Worm (Caenorhabditis elegans) whole organism, L2 larva: ENCODE results near the gene scc-1.

ENCODE experiments used
- C34F6.9 ChIP-seq: fragments of 150-350 bp; optimal IDR thresholded peaks from 2 replicates; lab custom pipeline; 2014; ENCODE audit warnings: missing biosample characterization, missing genetic modification characterization
- F13H6.1 ChIP-seq: sonication (generic microtip); optimal IDR thresholded peaks from 2 replicates; lab custom pipeline; 2016; ENCODE audit warnings: missing genetic modification characterization, missing compliant biosample characterization
- R02D3.7 ChIP-seq: fragments of 150-350 bp; optimal IDR thresholded peaks from 2 replicates; lab custom pipeline; 2014; ENCODE audit warnings: missing biosample characterization, missing genetic modification characterization
- Y55F3AM.14 ChIP-seq: fragments of 200-800 bp; sonication (Bioruptor generic); optimal IDR thresholded peaks from 2 replicates; lab custom pipeline; 2018; ENCODE audit warnings: mild to moderate bottlenecking, missing genetic modification characterization, missing compliant biosample characterization
- ZK546.5 ChIP-seq: sonication (generic microtip); optimal IDR thresholded peaks from 2 replicates; lab custom pipeline; 2017; ENCODE audit warnings: missing biosample characterization, missing genetic modification characterization
- alr-1 ChIP-seq: fragments of 150-350 bp; optimal IDR thresholded peaks from 2 replicates; lab custom pipeline; 2014; ENCODE audit warnings: missing biosample characterization, missing genetic modification characterization
- aly-2 ChIP-seq: fragments of 150-350 bp; optimal IDR thresholded peaks from 2 replicates; lab custom pipeline; 2014; ENCODE audit warnings: missing biosample characterization, missing genetic modification characterization
- blmp-1 ChIP-seq: sonication (generic microtip); optimal IDR thresholded peaks from 2 replicates; lab custom pipeline; 2017; ENCODE audit warnings: missing genetic modification characterization, mild to moderate bottlenecking, missing compliant biosample characterization, antibody characterized with exemption, moderate library complexity; ENCODE audit not compliant: insufficient read depth
- ceh-16 ChIP-seq: fragments of 150-350 bp; optimal IDR thresholded peaks from 2 replicates; lab custom pipeline; 2014; ENCODE audit warnings: missing biosample characterization, missing genetic modification characterization
- crh-2 ChIP-seq: sonication (generic microtip); optimal IDR thresholded peaks from 2 replicates; lab custom pipeline; 2017; ENCODE audit warnings: missing biosample characterization, missing genetic modification characterization
- dmd-4 ChIP-seq: sonication (generic microtip); optimal IDR thresholded peaks from 2 replicates; lab custom pipeline; 2017; ENCODE audit warnings: missing biosample characterization, missing genetic modification characterization
- egl-27 ChIP-seq: sonication (generic microtip); optimal IDR thresholded peaks from 3 replicates; lab custom pipeline; 2017; ENCODE audit warnings: missing biosample characterization, missing genetic modification reagents, missing genetic modification characterization
- elt-1 ChIP-seq: fragments of 150-350 bp; optimal IDR thresholded peaks from 2 replicates; lab custom pipeline; 2014; ENCODE audit warnings: missing biosample characterization, missing genetic modification characterization
- fos-1 ChIP-seq: fragments of 150-350 bp; optimal IDR thresholded peaks from 2 replicates; lab custom pipeline; 2014; ENCODE audit warnings: missing biosample characterization, missing genetic modification characterization
- gmeb-1 ChIP-seq: fragments of 150-350 bp; optimal IDR thresholded peaks from 2 replicates; lab custom pipeline; 2014; ENCODE audit warnings: missing biosample characterization, missing genetic modification characterization
- lin-11 ChIP-seq: fragments of 150-350 bp; sonication (generic microtip); optimal IDR thresholded peaks from 2 replicates; lab custom pipeline; 2014; ENCODE audit warnings: missing biosample characterization, missing genetic modification characterization, inconsistent platforms, mixed read lengths
- lin-13 ChIP-seq: fragments of 150-350 bp; optimal IDR thresholded peaks from 2 replicates; lab custom pipeline; 2014; ENCODE audit warnings: missing biosample characterization, missing genetic modification reagents, missing genetic modification characterization
- lin-39 ChIP-seq: fragments of 150-350 bp; optimal IDR thresholded peaks from 2 replicates; lab custom pipeline; 2014; ENCODE audit warnings: missing biosample characterization, missing genetic modification reagents, missing genetic modification characterization
- lsy-2 ChIP-seq, 2 experiments: fragments of 150-350 bp in 1 of 2; sonication (generic microtip) in 1 of 2; optimal IDR thresholded peaks; 2 replicates each; lab custom pipeline; 2014 to 2017; ENCODE audit warnings: missing biosample characterization in 2 of 2, missing genetic modification characterization in 2 of 2
- mab-5 ChIP-seq: fragments of 150-350 bp; optimal IDR thresholded peaks from 2 replicates; lab custom pipeline; 2014; ENCODE audit warnings: missing biosample characterization, missing genetic modification characterization
- nhr-10 ChIP-seq: sonication (generic microtip); optimal IDR thresholded peaks from 2 replicates; lab custom pipeline; 2017; ENCODE audit warnings: missing biosample characterization, missing genetic modification characterization
- nhr-11 ChIP-seq: fragments of 150-350 bp; optimal IDR thresholded peaks from 2 replicates; lab custom pipeline; 2014; ENCODE audit warnings: missing biosample characterization, missing genetic modification characterization
- nhr-12 ChIP-seq: fragments of 150-350 bp; optimal IDR thresholded peaks from 2 replicates; lab custom pipeline; 2014; ENCODE audit warnings: missing biosample characterization, missing genetic modification characterization
- nhr-129 ChIP-seq: fragments of 150-350 bp; optimal IDR thresholded peaks from 2 replicates; lab custom pipeline; 2014; ENCODE audit warnings: missing biosample characterization, missing genetic modification characterization
- nhr-21 ChIP-seq: fragments of 150-350 bp; optimal IDR thresholded peaks from 2 replicates; lab custom pipeline; 2014; ENCODE audit warnings: missing biosample characterization, missing genetic modification characterization
- nhr-23 ChIP-seq: fragments of 150-350 bp; optimal IDR thresholded peaks from 2 replicates; lab custom pipeline; 2014; ENCODE audit warnings: missing biosample characterization, missing genetic modification reagents, missing genetic modification characterization
- nhr-237 ChIP-seq: fragments of 150-350 bp; optimal IDR thresholded peaks from 2 replicates; lab custom pipeline; 2014; ENCODE audit warnings: missing biosample characterization, missing genetic modification characterization
- nhr-25 ChIP-seq: fragments of 150-350 bp; sonication (generic microtip); optimal IDR thresholded peaks from 3 replicates; lab custom pipeline; 2014; ENCODE audit warnings: missing biosample characterization, missing genetic modification characterization
- nhr-6 ChIP-seq: fragments of 150-350 bp; optimal IDR thresholded peaks from 2 replicates; lab custom pipeline; 2014; ENCODE audit warnings: missing biosample characterization, missing genetic modification characterization
- nhr-77 ChIP-seq: fragments of 150-350 bp; optimal IDR thresholded peaks from 2 replicates; lab custom pipeline; 2014; ENCODE audit warnings: missing biosample characterization, missing genetic modification characterization
- peb-1 ChIP-seq: fragments of 150-350 bp; optimal IDR thresholded peaks from 2 replicates; lab custom pipeline; 2014; ENCODE audit warnings: missing biosample characterization, missing genetic modification characterization
- sem-4 ChIP-seq: fragments of 150-350 bp; optimal IDR thresholded peaks from 2 replicates; lab custom pipeline; 2014; ENCODE audit warnings: missing biosample characterization, missing genetic modification reagents, missing genetic modification characterization
- skn-1 ChIP-seq: sonication (generic microtip); optimal IDR thresholded peaks from 2 replicates; lab custom pipeline; 2017; ENCODE audit warnings: missing biosample characterization, missing genetic modification characterization
- sma-3 ChIP-seq: sonication (generic microtip); optimal IDR thresholded peaks from 2 replicates; lab custom pipeline; 2016; ENCODE audit warnings: missing genetic modification reagents, missing genetic modification characterization, missing compliant biosample characterization
- sma-9 ChIP-seq, 2 experiments: fragments of 150-350 bp in 1 of 2; sonication (generic microtip) in 1 of 2; optimal IDR thresholded peaks; 2 replicates each; lab custom pipeline; 2014 to 2016; ENCODE audit warnings: missing genetic modification characterization in 2 of 2, mild to moderate bottlenecking in 1 of 2, missing biosample characterization in 1 of 2, missing compliant biosample characterization in 1 of 2, missing genetic modification reagents in 1 of 2, moderate library complexity in 1 of 2
- snpc-4 ChIP-seq: fragments of 150-350 bp; optimal IDR thresholded peaks from 2 replicates; lab custom pipeline; 2014; ENCODE audit warnings: missing biosample characterization, missing genetic modification characterization
- unc-55 ChIP-seq: fragments of 150-350 bp; sonication (generic microtip); optimal IDR thresholded peaks from 3 replicates; lab custom pipeline; 2014; ENCODE audit warnings: missing biosample characterization, missing genetic modification reagents, missing genetic modification characterization
- unc-62 ChIP-seq: fragments of 150-350 bp; optimal IDR thresholded peaks from 2 replicates; lab custom pipeline; 2014; ENCODE audit warnings: missing biosample characterization, missing genetic modification reagents, missing genetic modification characterization
- ztf-11 ChIP-seq: sonication (generic microtip); optimal IDR thresholded peaks from 2 replicates; lab custom pipeline; 2017; ENCODE audit warnings: missing biosample characterization, missing genetic modification characterization
- ztf-4 ChIP-seq: fragments of 150-350 bp; optimal IDR thresholded peaks from 2 replicates; lab custom pipeline; 2014; ENCODE audit warnings: missing biosample characterization, missing genetic modification characterization

The scc-1 gene

DNA sequence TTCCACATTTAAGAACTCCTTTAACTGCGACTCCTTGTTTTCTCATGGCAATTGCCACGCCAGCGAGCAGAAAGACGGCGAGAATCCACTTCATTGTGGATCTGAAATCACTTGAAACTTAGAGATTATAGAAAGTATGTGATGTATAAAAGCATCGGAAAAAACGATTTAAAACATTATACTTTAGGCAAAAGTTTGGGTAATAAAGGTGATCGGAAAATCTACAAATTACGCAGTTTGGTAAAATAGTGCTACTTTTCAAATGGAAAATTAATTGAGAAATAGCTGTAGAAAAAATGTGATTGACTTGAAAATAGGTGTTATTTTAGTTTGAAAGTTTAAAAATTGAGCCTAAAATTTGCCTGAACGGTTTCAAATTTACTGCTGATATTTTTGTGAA, 29.2 kb downstream of the scc-1 start, which contains the start of gene ttr-41:
Gene ttr-41 (minus strand): TSS at position 101 of the 400 bp plus-strand sequence.
- TF ChIP-seq nhr-77 (tag; lab: Kevin White, UChicago) (no peak), nhr-237 (tag; lab: Kevin White, UChicago) (no peak), lsy-2 (tag; optimal IDR thresholded peaks at IDR 0.05; lab: Kevin White, UChicago) (no peak), lin-13 (no peak), nhr-10 (no peak), C34F6.9 (tag; lab: Kevin White, UChicago) (no peak), elt-1 (no peak), sma-3 (GFP tag; lab: Kevin White, UChicago) (no peak), nhr-21 (tag; lab: Kevin White, UChicago) (no peak), unc-62 (GFP tag; lab: Kevin White, UChicago) (no peak), peb-1 (tag; lab: Kevin White, UChicago) (no peak), Y55F3AM.14 (no peak), dmd-4 (tag; lab: Kevin White, UChicago) (no peak)

DNA sequence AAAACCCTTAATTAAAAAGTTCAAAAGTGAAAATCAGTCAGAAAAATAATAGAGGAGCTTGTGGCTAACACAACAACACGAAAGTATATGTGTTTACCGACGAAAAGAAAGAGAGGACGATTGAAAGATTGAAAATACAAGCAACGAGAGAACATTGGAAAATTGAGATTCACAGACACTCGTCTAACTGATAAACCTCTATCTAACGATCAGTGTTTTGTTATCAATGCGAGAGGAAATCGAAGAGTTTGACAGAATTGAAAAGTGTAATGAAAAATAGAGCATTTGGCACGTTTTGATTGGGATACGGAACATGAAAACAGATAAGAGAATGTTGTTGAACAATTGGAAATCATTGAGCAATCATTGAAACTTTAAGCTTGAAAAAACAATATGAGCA, 30.2 kb downstream of the scc-1 start:
- peak; percentile 65 for TF ChIP-seq F13H6.1 (tag; lab: Kevin White, UChicago)
- TF ChIP-seq mab-5: no peak
- TF ChIP-seq lsy-2 (tag; optimal IDR thresholded peaks at IDR 0.05; lab: Kevin White, UChicago): peak in 1 of 2 experiments; percentile 61
- no peak for TF ChIP-seq blmp-1 (tag; lab: Kevin White, UChicago)
- no peak for TF ChIP-seq nhr-10
- peak; percentile 46 for TF ChIP-seq C34F6.9 (tag; lab: Kevin White, UChicago)
- TF ChIP-seq sma-9 (GFP tag; optimal IDR thresholded peaks at IDR 0.05; lab: Kevin White, UChicago): peak; percentile 65
- no peak for TF ChIP-seq sma-9 (tag; optimal IDR thresholded peaks at IDR 0.05; lab: Kevin White, UChicago)
- TF ChIP-seq nhr-237 (tag; lab: Kevin White, UChicago): no peak
- TF ChIP-seq R02D3.7: no peak
- peak; percentile 95 for TF ChIP-seq fos-1 (tag; lab: Kevin White, UChicago)
- TF ChIP-seq nhr-129 (tag; lab: Kevin White, UChicago): peak; percentile 72
- TF ChIP-seq ztf-11 (tag; lab: Kevin White, UChicago): no peak
- TF ChIP-seq crh-2 (tag; lab: Kevin White, UChicago): peak; percentile 76
- TF ChIP-seq ztf-4 (tag; lab: Kevin White, UChicago): no peak
- TF ChIP-seq sma-3 (GFP tag; lab: Kevin White, UChicago): peak; percentile 3
- TF ChIP-seq unc-62 (GFP tag; lab: Kevin White, UChicago): no peak
- no peak for TF ChIP-seq elt-1
- TF ChIP-seq, all 48 proteins: peak for 8

DNA sequence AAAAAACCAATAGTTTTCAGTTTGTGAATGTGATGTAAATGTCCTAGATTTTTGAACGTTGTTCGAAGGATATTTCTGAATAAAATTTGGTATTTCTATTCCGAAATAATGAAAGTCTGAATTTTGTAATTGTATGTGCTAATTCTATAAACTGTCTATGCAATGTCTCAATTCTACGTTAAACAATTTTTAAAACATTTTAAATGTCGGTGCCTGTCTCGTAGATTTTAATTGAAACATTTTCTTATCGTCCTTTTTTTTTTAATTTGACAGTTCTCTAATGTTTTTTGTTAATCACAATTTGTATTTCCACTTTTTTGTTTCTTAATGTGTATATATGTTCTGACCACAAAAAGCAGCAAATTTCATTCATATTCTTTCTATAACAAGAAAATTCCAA, 31.2 kb downstream of the scc-1 start, which contains the start of gene F41C3.7:
Gene F41C3.7 (plus strand): TSS at position 301 of the 400 bp plus-strand sequence.
- TF ChIP-seq sma-9 (GFP tag; optimal IDR thresholded peaks at IDR 0.05; lab: Kevin White, UChicago) (no peak), sma-9 (tag; optimal IDR thresholded peaks at IDR 0.05; lab: Kevin White, UChicago) (no peak), ceh-16 (tag; lab: Kevin White, UChicago) (no peak), mab-5 (no peak), ztf-11 (tag; lab: Kevin White, UChicago) (no peak), crh-2 (tag; lab: Kevin White, UChicago) (no peak), nhr-77 (tag; lab: Kevin White, UChicago) (no peak), skn-1 (no peak), C34F6.9 (tag; lab: Kevin White, UChicago) (no peak), unc-62 (GFP tag; lab: Kevin White, UChicago) (no peak), ZK546.5 (tag; lab: Kevin White, UChicago) (no peak), lin-39 (tag; lab: Kevin White, UChicago) (no peak), alr-1 (no peak), gmeb-1 (tag; lab: Kevin White, UChicago) (no peak)

DNA sequence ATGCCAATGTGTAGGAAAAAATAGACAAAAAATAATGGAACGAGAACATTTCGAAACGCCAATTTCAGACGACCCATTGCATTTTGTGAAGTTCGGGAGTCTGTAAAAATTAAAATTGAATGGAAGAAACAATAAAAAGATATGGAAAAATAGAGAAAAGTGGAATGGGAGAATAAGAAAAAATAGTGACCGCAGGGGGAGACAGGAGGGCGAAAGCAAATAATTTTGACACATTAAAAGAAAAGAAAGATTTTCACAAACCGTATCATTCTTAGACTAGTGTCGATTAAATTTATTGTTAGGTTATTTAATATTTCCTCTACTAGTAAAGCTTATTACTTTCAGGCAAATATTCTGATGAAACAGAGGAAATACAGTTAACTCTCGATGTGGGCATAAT, 35.3 kb downstream of the scc-1 start, which contains the start of gene F41C3.11:
Gene F41C3.11 (minus strand): TSS at position 101 of the 400 bp plus-strand sequence.
- TF ChIP-seq egl-27 (tag; lab: Kevin White, UChicago): no peak
- TF ChIP-seq C34F6.9 (tag; lab: Kevin White, UChicago): no peak
- TF ChIP-seq nhr-6: no peak
- no peak for TF ChIP-seq unc-55
- no peak for TF ChIP-seq crh-2 (tag; lab: Kevin White, UChicago)
- TF ChIP-seq gmeb-1 (tag; lab: Kevin White, UChicago): no peak

DNA sequence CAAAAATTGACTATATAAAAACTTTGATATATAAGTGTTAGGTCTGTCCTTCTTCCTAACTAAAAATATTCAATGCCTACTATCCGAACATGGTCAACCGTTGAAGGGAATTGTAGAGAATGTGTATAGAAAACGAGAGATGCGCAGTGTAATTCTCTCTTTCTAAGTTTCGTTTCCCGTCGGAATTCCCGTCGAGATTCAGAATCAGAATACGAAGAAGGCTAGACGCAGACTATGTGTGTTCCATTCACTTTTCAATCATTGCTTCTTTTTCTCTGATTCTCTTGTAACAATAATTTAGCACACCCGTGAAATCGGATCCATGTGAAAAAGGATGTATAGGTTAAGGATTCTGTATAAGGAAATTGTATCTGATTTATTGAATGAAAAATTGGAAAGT, 36.0 kb downstream of the scc-1 start:
- TF ChIP-seq nhr-23 (tag; lab: Kevin White, UChicago) (no peak), dmd-4 (tag; lab: Kevin White, UChicago) (no peak), nhr-25 (peak; percentile 10), nhr-10 (no peak), nhr-12 (tag; lab: Kevin White, UChicago) (no peak), aly-2 (tag; lab: Kevin White, UChicago) (no peak), skn-1 (no peak), nhr-21 (tag; lab: Kevin White, UChicago) (no peak), mab-5 (no peak), lin-11 (tag; lab: Kevin White, UChicago) (no peak), F13H6.1 (tag; lab: Kevin White, UChicago) (no peak), elt-1 (no peak), nhr-11 (tag; lab: Kevin White, UChicago) (no peak), blmp-1 (tag; lab: Kevin White, UChicago) (peak; percentile 93), snpc-4 (tag; lab: Kevin White, UChicago) (no peak), sem-4 (tag; lab: Kevin White, UChicago) (no peak)
